Fruit fly (Drosophila melanogaster) whole organism, embryonic: ENCODE data around the gene Nost.

ENCODE experiments used
- Aef1 ChIP-seq: fragments of 200-800 bp; sonication (Bioruptor generic); IDR thresholded peaks from 3 replicates; pipeline ENCODE4 v1.3.6; 2022; ENCODE audit warnings: missing biosample characterization, missing genetic modification characterization
- CG12942 ChIP-seq: fragments of 200-800 bp; sonication (Bioruptor generic); optimal IDR thresholded peaks from 3 replicates; lab custom pipeline; 2016; ENCODE audit warnings: missing biosample characterization, missing genetic modification characterization
- CG3065 ChIP-seq: fragments of 200-800 bp; sonication (Bioruptor generic); optimal IDR thresholded peaks from 2 replicates; lab custom pipeline; 2016; ENCODE audit warnings: missing biosample characterization, missing genetic modification characterization
- HmgZ ChIP-seq: fragments of 200-800 bp; sonication (Bioruptor generic); optimal IDR thresholded peaks from 2 replicates; lab custom pipeline; 2018; ENCODE audit warnings: missing biosample characterization, mild to moderate bottlenecking, missing genetic modification characterization

DNA sequence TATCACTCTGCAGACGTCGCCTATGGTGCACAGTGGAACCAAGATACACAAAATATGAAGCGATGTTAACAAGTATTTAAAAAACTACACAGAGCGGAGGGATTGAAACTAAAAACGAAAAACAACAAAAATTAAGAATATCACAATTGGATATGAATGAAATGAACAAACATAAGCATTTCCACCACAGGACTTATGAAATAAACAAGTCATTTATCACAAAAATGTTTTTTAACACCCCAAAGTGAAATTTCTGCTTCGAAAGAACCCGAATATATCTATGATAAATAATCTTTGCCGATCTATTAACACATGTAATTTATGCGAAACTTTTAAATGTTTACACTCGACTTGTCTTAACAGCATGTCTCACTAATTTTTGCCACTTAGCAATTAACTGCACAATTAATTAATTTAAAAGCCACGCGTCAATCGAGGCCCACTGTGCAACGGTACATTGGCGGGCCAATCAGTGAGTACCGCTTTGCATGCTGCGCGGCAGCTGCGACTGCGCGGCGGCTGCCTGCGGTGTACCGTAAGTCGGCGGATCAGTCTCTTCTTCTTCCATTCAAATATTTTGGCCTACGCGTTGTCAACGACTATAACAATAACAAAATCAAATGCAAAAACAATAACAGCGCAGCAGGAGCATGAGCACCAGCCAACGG, 11.9 kb downstream of the Nost start:
- no peak for TF ChIP-seq HmgZ (tag; lab: Kevin White, UChicago)
- TF ChIP-seq Aef1 (GFP tag; lab: Robert Waterston, UW), result no peak
- peak; percentile 6 for TF ChIP-seq CG12942 (GFP tag; lab: Kevin White, UChicago)
- no peak for TF ChIP-seq CG3065 (GFP tag; lab: Kevin White, UChicago)
